Worm (Caenorhabditis elegans): Measurements from ENCODE around the gene C06E4.8.

C06E4.8 gene

DNA sequence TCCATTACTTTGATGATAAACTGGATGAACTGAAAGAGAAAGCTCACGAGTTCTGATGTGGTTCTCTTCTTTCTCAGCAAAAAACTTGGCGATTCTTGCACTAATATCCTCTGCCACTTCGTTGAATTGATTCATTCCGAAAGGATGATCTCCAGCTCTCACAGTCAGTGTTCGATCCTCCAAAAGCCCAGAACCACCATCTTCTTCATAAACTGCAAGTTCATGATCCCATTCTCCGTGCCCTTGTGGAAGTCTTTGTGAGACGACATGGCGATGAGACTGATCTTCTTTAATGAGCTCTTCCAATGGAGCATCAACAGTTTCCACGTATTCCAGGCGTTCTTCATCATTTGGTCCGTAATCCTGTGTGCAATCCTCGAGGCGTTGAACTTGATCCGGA is 39.2 kb upstream of the C06E4.8 start:
- TF ChIP-seq ceh-19 (GFP tag; optimal IDR thresholded peaks at IDR 0.05) = no peak
- no peak for TF ChIP-seq tbx-2 (tag; optimal IDR thresholded peaks at IDR 0.05)

DNA sequence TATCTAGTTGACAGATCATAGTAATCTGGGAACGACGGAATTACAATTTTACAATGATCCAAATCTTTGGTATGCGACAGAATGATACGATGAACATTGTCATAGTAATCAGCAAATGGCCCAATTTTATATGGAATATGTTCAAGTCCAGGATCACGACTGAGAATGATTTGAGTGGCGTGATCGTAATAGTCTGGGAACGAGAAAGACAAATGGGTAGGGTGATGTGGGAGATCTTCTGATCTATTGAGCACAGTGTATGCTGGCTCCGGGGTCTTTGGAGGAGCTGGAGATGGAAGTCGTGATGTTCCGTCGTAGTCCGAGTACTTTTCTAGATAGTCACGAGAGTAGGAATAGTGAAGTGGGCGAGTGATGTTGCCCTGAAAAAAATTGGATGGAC is 38.2 kb upstream of the C06E4.8 start:
- TF ChIP-seq mec-3 (tag; optimal IDR thresholded peaks at IDR 0.05; ENCODE audit: borderline replicate concordance) (no peak), gmeb-2 (tag; optimal IDR thresholded peaks at IDR 0.05) (no peak), ceh-14 (tag; optimal IDR thresholded peaks at IDR 0.05) (no peak), pros-1 (tag; optimal IDR thresholded peaks at IDR 0.05) (no peak), fkh-10 (GFP tag; optimal IDR thresholded peaks at IDR 0.05) (no peak)

DNA sequence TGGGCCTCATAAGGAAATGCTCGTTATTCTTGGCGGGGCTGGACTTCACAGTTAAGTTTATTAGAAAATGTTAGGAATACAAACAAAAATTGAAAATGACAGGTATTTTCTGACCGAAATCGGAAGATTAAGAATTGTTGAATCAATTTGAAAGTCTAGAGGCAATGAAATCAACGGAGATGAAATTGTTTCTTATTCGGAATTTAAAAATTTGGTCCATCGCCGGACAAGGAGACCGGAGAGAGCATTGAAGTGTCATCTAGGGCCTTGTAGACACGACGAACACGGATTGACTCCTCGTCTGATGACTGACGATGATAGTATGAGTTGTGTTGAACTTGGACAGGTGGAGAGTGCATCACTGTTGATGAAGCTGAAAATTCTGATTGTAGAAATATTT is 35.0 kb upstream of the C06E4.8 start:
- TF ChIP-seq K09A11.1 (tag; optimal IDR thresholded peaks at IDR 0.05; ENCODE audit: insufficient read depth) = no peak
- no peak for TF ChIP-seq pha-4 (tag; optimal IDR thresholded peaks at IDR 0.05)

DNA sequence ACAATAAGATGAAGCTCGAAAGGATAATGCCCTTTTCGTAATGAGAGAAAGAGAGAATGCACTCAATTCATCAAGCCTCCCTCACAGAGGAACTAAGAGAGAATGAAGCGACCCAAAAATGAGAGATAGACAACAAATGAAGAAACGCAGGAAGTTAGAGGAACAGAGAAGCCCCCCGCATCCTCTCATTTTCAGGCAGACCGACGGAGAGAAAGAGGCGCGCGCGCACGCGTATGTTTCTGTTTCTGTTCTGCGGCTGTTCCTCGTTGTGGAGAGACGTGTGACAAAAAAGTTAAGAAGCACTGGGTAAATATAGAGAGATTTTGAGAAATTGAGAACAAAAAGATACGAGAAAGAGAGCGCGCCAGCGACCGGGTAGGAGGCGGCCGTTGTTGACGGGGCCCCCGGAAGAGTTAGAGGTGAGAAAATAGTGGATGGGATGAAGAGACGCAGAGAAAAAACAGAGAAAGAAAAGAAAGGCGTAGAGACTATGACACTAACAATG is 34.3 kb upstream of the C06E4.8 start:
- TF ChIP-seq pag-3 (tag; optimal IDR thresholded peaks at IDR 0.05; ENCODE audit: borderline replicate concordance) (no peak), F13H6.1 (tag; optimal IDR thresholded peaks at IDR 0.05) (peak; percentile 53), gmeb-2 (tag; optimal IDR thresholded peaks at IDR 0.05) (no peak), pqm-1 (tag; optimal IDR thresholded peaks at IDR 0.05) (no peak), nhr-11 (tag; optimal IDR thresholded peaks at IDR 0.05) (no peak), ceh-45 (GFP tag; IDR thresholded peaks at IDR 0.05) (no peak), hlh-30 (tag; optimal IDR thresholded peaks at IDR 0.05; ENCODE audit: insufficient read depth) (peak; percentile 52), ceh-31 (tag; optimal IDR thresholded peaks at IDR 0.05) (peak; percentile 89), npax-4 (tag; optimal IDR thresholded peaks at IDR 0.05) (no peak), nfya-1 (tag; optimal IDR thresholded peaks at IDR 0.05) (peak; percentile 81), unc-3 (GFP tag; conservative IDR thresholded peaks at IDR 0.05) (no peak), unc-3 (tag; optimal IDR thresholded peaks at IDR 0.05) (no peak), ttx-3 (tag; optimal IDR thresholded peaks at IDR 0.05) (no peak), mec-3 (tag; optimal IDR thresholded peaks at IDR 0.05; ENCODE audit: borderline replicate concordance) (no peak), C08G9.2 (tag; optimal IDR thresholded peaks at IDR 0.05) (peak; percentile 16), lim-6 (tag; optimal IDR thresholded peaks at IDR 0.05) (no peak), dve-1 (tag; optimal IDR thresholded peaks at IDR 0.05) (no peak), fkh-10 (GFP tag; optimal IDR thresholded peaks at IDR 0.05) (no peak), Y22D7AL.16 (tag; optimal IDR thresholded peaks at IDR 0.05) (no peak), sox-2 (GFP tag; IDR thresholded peaks at IDR 0.05) (no peak), tbx-2 (tag; optimal IDR thresholded peaks at IDR 0.05) (peak; percentile 82), ets-4 (tag; optimal IDR thresholded peaks at IDR 0.05) (peak; percentile 38), ceh-2 (tag; optimal IDR thresholded peaks at IDR 0.05) (peak; percentile 29), elt-4 (tag; optimal IDR thresholded peaks at IDR 0.05) (no peak), rnt-1 (tag; optimal IDR thresholded peaks at IDR 0.05) (peak; percentile 81), lin-11 (tag; optimal IDR thresholded peaks at IDR 0.05) (no peak), ceh-34 (tag; optimal IDR thresholded peaks at IDR 0.05) (peak; percentile 55), madf-2 (tag; optimal IDR thresholded peaks at IDR 0.05) (no peak), ceh-30 (tag; optimal IDR thresholded peaks at IDR 0.05) (no peak), pat-9 (tag; optimal IDR thresholded peaks at IDR 0.05) (peak; percentile 60), pros-1 (tag; optimal IDR thresholded peaks at IDR 0.05) (peak; percentile 96), K09A11.1 (tag; optimal IDR thresholded peaks at IDR 0.05; ENCODE audit: insufficient read depth) (no peak), T23F11.4 (GFP tag; optimal IDR thresholded peaks at IDR 0.05) (no peak), ceh-22 (tag; optimal IDR thresholded peaks at IDR 0.05) (no peak), ceh-6 (GFP tag; optimal IDR thresholded peaks at IDR 0.05) (no peak), ama-1 (optimal IDR thresholded peaks at IDR 0.05) (no peak), hlh-13 (GFP tag; optimal IDR thresholded peaks at IDR 0.05) (no peak), ceh-19 (GFP tag; optimal IDR thresholded peaks at IDR 0.05) (no peak), che-1 (tag; optimal IDR thresholded peaks at IDR 0.05) (no peak), unc-86 (tag; optimal IDR thresholded peaks at IDR 0.05) (no peak), sdc-2 (tag; optimal IDR thresholded peaks at IDR 0.05) (no peak), ceh-18 (tag; optimal IDR thresholded peaks at IDR 0.05) (peak; percentile 79), ceh-9 (tag; optimal IDR thresholded peaks at IDR 0.05) (no peak), hlh-15 (tag; optimal IDR thresholded peaks at IDR 0.05) (no peak)

Data from whole organism, late embryonic.